Fruit fly (Drosophila melanogaster) whole organism, embryonic: ENCODE data around the gene CG17666.
A peak's percentile ranks its signal among the peaks of the same experiment; 100 is the strongest.

Experiments
- Antp ChIP-seq: fragments of 200-800 bp; sonication (Bioruptor generic); optimal IDR thresholded peaks from 3 replicates; lab custom pipeline; 2016; ENCODE audit warnings: missing biosample characterization, missing genetic modification characterization
- Atf3 ChIP-seq: fragments of 200-800 bp; sonication (Bioruptor generic); optimal IDR thresholded peaks from 3 replicates; lab custom pipeline; 2016; ENCODE audit warnings: missing biosample characterization, missing genetic modification characterization
- BEAF-32 ChIP-seq: fragments of 200-800 bp; sonication (Bioruptor generic); optimal IDR thresholded peaks from 3 replicates; lab custom pipeline; 2017; ENCODE audit warnings: missing biosample characterization, missing genetic modification characterization, mild to moderate bottlenecking, moderate library complexity, missing genetic modification reagents
- C15 ChIP-seq: fragments of 200-800 bp; sonication (Bioruptor generic); IDR thresholded peaks from 3 replicates; pipeline ENCODE4 v1.3.6; 2022; ENCODE audit warnings: missing biosample characterization, missing genetic modification characterization
- CG1024 ChIP-seq: fragments of 200-800 bp; sonication (Bioruptor generic); IDR thresholded peaks from 2 replicates; pipeline ENCODE4 v1.3.6; 2022; ENCODE audit warnings: missing biosample characterization, missing genetic modification characterization
- CG10267 ChIP-seq: fragments of 200-800 bp; sonication (Bioruptor generic); optimal IDR thresholded peaks from 2 replicates; lab custom pipeline; 2018; ENCODE audit warnings: missing biosample characterization, mild to moderate bottlenecking, missing genetic modification characterization, moderate library complexity
- CG10959 ChIP-seq: fragments of 200-800 bp; sonication (Bioruptor generic); IDR thresholded peaks from 2 replicates; pipeline ENCODE4 v1.3.6; 2022; ENCODE audit warnings: missing biosample characterization, missing genetic modification characterization
- CG12769 ChIP-seq: fragments of 200-800 bp; sonication (Bioruptor generic); optimal IDR thresholded peaks from 2 replicates; lab custom pipeline; 2019; ENCODE audit warnings: missing biosample characterization, mild to moderate bottlenecking, missing genetic modification characterization, moderate library complexity
- CG13624 ChIP-seq: fragments of 200-800 bp; sonication (Bioruptor generic); optimal IDR thresholded peaks from 2 replicates; lab custom pipeline; 2016; ENCODE audit warnings: missing biosample characterization, missing genetic modification characterization
- CG32767 ChIP-seq: fragments of 200-800 bp; sonication (Bioruptor generic); IDR thresholded peaks from 2 replicates; pipeline ENCODE4 v1.3.6; 2022; ENCODE audit warnings: missing biosample characterization, missing genetic modification characterization
- CG34224 ChIP-seq: fragments of 200-800 bp; sonication (Bioruptor generic); IDR thresholded peaks from 3 replicates; pipeline ENCODE4 v1.3.6; 2022; ENCODE audit warnings: missing biosample characterization, missing genetic modification characterization; ENCODE audit not compliant: partially characterized antibody
- CG4282 ChIP-seq: fragments of 200-800 bp; sonication (Bioruptor generic); optimal IDR thresholded peaks from 2 replicates; lab custom pipeline; 2016; ENCODE audit warnings: missing biosample characterization, missing genetic modification characterization
- CG6254 ChIP-seq: fragments of 200-800 bp; sonication (Bioruptor generic); optimal IDR thresholded peaks from 3 replicates; lab custom pipeline; 2017; ENCODE audit warnings: mild to moderate bottlenecking, missing biosample characterization, missing genetic modification reagents, missing genetic modification characterization
- CG6689 ChIP-seq: fragments of 200-800 bp; sonication (Bioruptor generic); IDR thresholded peaks from 2 replicates; pipeline ENCODE4 v1.3.6; 2022; ENCODE audit warnings: missing biosample characterization, missing genetic modification characterization
- CG6765 ChIP-seq: fragments of 200-800 bp; sonication (Bioruptor generic); optimal IDR thresholded peaks from 3 replicates; lab custom pipeline; 2017; ENCODE audit warnings: missing biosample characterization, mild to moderate bottlenecking, missing genetic modification characterization
- CG8388 ChIP-seq: fragments of 200-800 bp; sonication (Bioruptor generic); optimal IDR thresholded peaks from 2 replicates; lab custom pipeline; 2019; ENCODE audit warnings: missing biosample characterization, mild to moderate bottlenecking, missing genetic modification characterization, moderate library complexity
- CG9215 ChIP-seq: fragments of 200-800 bp; sonication (Bioruptor generic); IDR thresholded peaks from 2 replicates; pipeline ENCODE4 v1.3.6; 2022; ENCODE audit warnings: missing biosample characterization, missing genetic modification characterization
- CG9727 ChIP-seq: fragments of 200-800 bp; sonication (Bioruptor generic); optimal IDR thresholded peaks from 3 replicates; lab custom pipeline; 2017; ENCODE audit warnings: missing biosample characterization, mild to moderate bottlenecking, missing genetic modification characterization
- CHES-1-like ChIP-seq: fragments of 200-800 bp; sonication (Bioruptor generic); optimal IDR thresholded peaks from 2 replicates; lab custom pipeline; 2016; ENCODE audit warnings: missing biosample characterization, missing genetic modification characterization
- Doc2 ChIP-seq: fragments of 200-800 bp; sonication (Bioruptor generic); IDR thresholded peaks from 2 replicates; pipeline ENCODE4 v1.3.6; 2022; ENCODE audit warnings: missing biosample characterization, missing genetic modification characterization
- Doc3 ChIP-seq: fragments of 200-800 bp; sonication (Bioruptor generic); IDR thresholded peaks from 3 replicates; pipeline ENCODE4 v1.3.6; 2022; ENCODE audit warnings: missing biosample characterization, missing genetic modification characterization; ENCODE audit not compliant: partially characterized antibody
- H2.0 ChIP-seq: fragments of 200-800 bp; sonication (Bioruptor generic); IDR thresholded peaks from 2 replicates; pipeline ENCODE4 v1.3.6; 2022; ENCODE audit warnings: missing biosample characterization, missing genetic modification characterization
- HLH4C ChIP-seq: fragments of 200-800 bp; sonication (Bioruptor generic); IDR thresholded peaks from 3 replicates; pipeline ENCODE4 v1.3.6; 2022; ENCODE audit warnings: missing biosample characterization, missing genetic modification characterization; ENCODE audit not compliant: partially characterized antibody
- NC2α ChIP-seq: fragments of 200-800 bp; sonication (Bioruptor generic); optimal IDR thresholded peaks from 2 replicates; lab custom pipeline; 2016; ENCODE audit warnings: missing biosample characterization, missing genetic modification characterization
- Ptx1 ChIP-seq: fragments of 200-800 bp; sonication (Bioruptor generic); IDR thresholded peaks from 2 replicates; pipeline ENCODE4 v1.3.6; 2022; ENCODE audit warnings: missing biosample characterization, missing genetic modification characterization
- Sry-β ChIP-seq: fragments of 200-800 bp; sonication (Bioruptor generic); optimal IDR thresholded peaks from 2 replicates; lab custom pipeline; 2018; ENCODE audit warnings: missing biosample characterization, mild to moderate bottlenecking, missing genetic modification characterization, moderate library complexity
- az2 ChIP-seq: fragments of 200-800 bp; sonication (Bioruptor generic); optimal IDR thresholded peaks from 3 replicates; lab custom pipeline; 2016; ENCODE audit warnings: missing biosample characterization, missing genetic modification characterization
- bcd ChIP-seq: fragments of 200-800 bp; sonication (Bioruptor generic); optimal IDR thresholded peaks from 2 replicates; lab custom pipeline; 2017; ENCODE audit warnings: missing biosample characterization, mild to moderate bottlenecking, missing genetic modification characterization
- chn ChIP-seq: fragments of 200-800 bp; sonication (Bioruptor generic); optimal IDR thresholded peaks from 2 replicates; lab custom pipeline; 2016; ENCODE audit warnings: missing biosample characterization, missing genetic modification characterization
- da ChIP-seq: fragments of 200-800 bp; sonication (Bioruptor generic); optimal IDR thresholded peaks from 2 replicates; lab custom pipeline; 2016; ENCODE audit warnings: missing biosample characterization, missing genetic modification characterization
- dati ChIP-seq: fragments of 200-800 bp; sonication (Bioruptor generic); IDR thresholded peaks from 2 replicates; pipeline ENCODE4 v1.3.6; 2022; ENCODE audit warnings: missing biosample characterization, missing genetic modification characterization
- disco-r ChIP-seq: fragments of 200-800 bp; sonication (Bioruptor generic); optimal IDR thresholded peaks from 2 replicates; lab custom pipeline; 2016; ENCODE audit warnings: missing biosample characterization, missing genetic modification characterization
- dm ChIP-seq: fragments of 200-800 bp; sonication (Bioruptor generic); optimal IDR thresholded peaks from 3 replicates; lab custom pipeline; 2016; ENCODE audit warnings: missing biosample characterization, missing genetic modification characterization
- dmrt11E ChIP-seq: fragments of 200-800 bp; sonication (Bioruptor generic); optimal IDR thresholded peaks from 3 replicates; lab custom pipeline; 2018; ENCODE audit warnings: missing biosample characterization, mild to moderate bottlenecking, missing genetic modification characterization, moderate library complexity
- emc ChIP-seq: fragments of 200-800 bp; sonication (Bioruptor generic); optimal IDR thresholded peaks from 2 replicates; lab custom pipeline; 2016; ENCODE audit warnings: missing biosample characterization, missing genetic modification characterization
- esg ChIP-seq: fragments of 200-800 bp; sonication (Bioruptor generic); conservative IDR thresholded peaks from 2 replicates; pipeline ENCODE4 v1.3.6; 2022; ENCODE audit warnings: missing biosample characterization, missing genetic modification characterization
- fu2 ChIP-seq: fragments of 200-800 bp; sonication (Bioruptor generic); optimal IDR thresholded peaks from 2 replicates; lab custom pipeline; 2016; ENCODE audit warnings: missing biosample characterization, missing genetic modification characterization
- grau ChIP-seq: fragments of 200-800 bp; optimal IDR thresholded peaks from 3 replicates; lab custom pipeline; 2019; ENCODE audit warnings: missing biosample characterization, mild to moderate bottlenecking, missing genetic modification characterization, moderate library complexity
- h ChIP-seq: fragments of >200 bp; optimal IDR thresholded peaks from 2 replicates; lab custom pipeline; 2017
- ind ChIP-seq: fragments of 200-800 bp; sonication (Bioruptor generic); optimal IDR thresholded peaks from 3 replicates; lab custom pipeline; 2016; ENCODE audit warnings: missing biosample characterization, missing genetic modification characterization
- lbe ChIP-seq: fragments of 200-800 bp; sonication (Bioruptor generic); optimal IDR thresholded peaks from 2 replicates; lab custom pipeline; 2016; ENCODE audit warnings: missing biosample characterization, mild to moderate bottlenecking, missing genetic modification characterization
- otp ChIP-seq: fragments of 200-800 bp; sonication (Bioruptor generic); IDR thresholded peaks from 3 replicates; pipeline ENCODE4, ENCODE4 v1.3.6; 2022; ENCODE audit warnings: missing biosample characterization, missing genetic modification characterization
- sd ChIP-seq: fragments of 200-800 bp; sonication (Bioruptor generic); optimal IDR thresholded peaks from 3 replicates; lab custom pipeline; 2018; ENCODE audit warnings: missing biosample characterization, mild to moderate bottlenecking, missing genetic modification characterization, moderate library complexity
- seq ChIP-seq: fragments of 200-800 bp; sonication (Bioruptor generic); IDR thresholded peaks from 2 replicates; pipeline ENCODE4 v1.3.6; 2022; ENCODE audit warnings: missing biosample characterization, missing genetic modification characterization
- sim ChIP-seq: fragments of 200-800 bp; sonication (Bioruptor generic); IDR thresholded peaks from 2 replicates; pipeline ENCODE4 v1.3.6; 2022; ENCODE audit warnings: missing biosample characterization, missing genetic modification characterization
- slou ChIP-seq: fragments of 200-800 bp; sonication (Bioruptor generic); optimal IDR thresholded peaks from 3 replicates; lab custom pipeline; 2016; ENCODE audit warnings: missing biosample characterization, missing genetic modification characterization
- tio ChIP-seq: fragments of 200-800 bp; sonication (Bioruptor generic); optimal IDR thresholded peaks from 2 replicates; lab custom pipeline; 2017; ENCODE audit warnings: missing biosample characterization, missing genetic modification characterization, inconsistent platforms
- tna ChIP-seq: fragments of 200-800 bp; sonication (Bioruptor generic); IDR thresholded peaks from 2 replicates; pipeline ENCODE4 v1.3.6; 2022; ENCODE audit warnings: missing biosample characterization, missing genetic modification characterization; ENCODE audit not compliant: partially characterized antibody
- trh ChIP-seq: fragments of 200-800 bp; sonication (Bioruptor generic); optimal IDR thresholded peaks from 2 replicates; lab custom pipeline; 2016; ENCODE audit warnings: missing biosample characterization, missing genetic modification characterization
- wdn ChIP-seq: fragments of 200-800 bp; sonication (Bioruptor generic); IDR thresholded peaks from 2 replicates; pipeline ENCODE4 v1.3.6; 2022; ENCODE audit warnings: missing biosample characterization, missing genetic modification characterization
- wor ChIP-seq: fragments of 200-800 bp; sonication (Bioruptor generic); IDR thresholded peaks from 2 replicates; pipeline ENCODE4 v1.3.6; 2022; ENCODE audit warnings: missing biosample characterization, missing genetic modification characterization
- zfh1 ChIP-seq: fragments of 200-800 bp; sonication (Bioruptor generic); IDR thresholded peaks from 3 replicates; pipeline ENCODE4 v1.3.6; 2022; ENCODE audit warnings: missing biosample characterization, missing genetic modification characterization
- zfh2 ChIP-seq: fragments of 200-800 bp; sonication (Bioruptor generic); optimal IDR thresholded peaks from 2 replicates; lab custom pipeline; 2016; ENCODE audit warnings: missing biosample characterization, missing genetic modification characterization

The CG17666 gene

dm6 chr3L:12798795-12799311 lies 17.7 kb downstream of the CG17666 start (continued):
- TF ChIP-seq HLH4C (GFP tag; lab: Robert Waterston, UW) (no peak), otp (GFP tag; lab: Robert Waterston, UW) (no peak), CG13624 (GFP tag; lab: Kevin White, UChicago) (no peak), Atf3 (no peak), disco-r (GFP tag; lab: Kevin White, UChicago) (no peak), az2 (GFP tag; lab: Kevin White, UChicago) (no peak), CG6765 (GFP tag; lab: Kevin White, UChicago) (no peak), CG1024 (GFP tag; lab: Robert Waterston, UW) (no peak), lbe (GFP tag; lab: Kevin White, UChicago) (no peak), NC2α (GFP tag; lab: Kevin White, UChicago) (no peak), emc (no peak), h (lab: Kevin White, UChicago) (no peak), zfh1 (GFP tag; lab: Robert Waterston, UW) (no peak), dmrt11E (no peak), CHES-1-like (GFP tag; lab: Kevin White, UChicago) (no peak), trh (no peak), CG10959 (GFP tag; lab: Robert Waterston, UW) (no peak), tio (GFP tag; lab: Kevin White, UChicago) (no peak), sim (GFP tag; lab: Robert Waterston, UW) (no peak), C15 (GFP tag; lab: Robert Waterston, UW) (no peak), CG9727 (GFP tag; lab: Kevin White, UChicago) (peak; percentile 23), wor (GFP tag; lab: Robert Waterston, UW) (no peak), wdn (no peak), Doc3 (GFP tag; lab: Robert Waterston, UW) (no peak), esg (no peak), Doc2 (no peak), da (GFP tag; lab: Kevin White, UChicago) (no peak), CG10267 (no peak), tna (GFP tag; lab: Robert Waterston, UW) (no peak), ind (no peak), seq (GFP tag; lab: Robert Waterston, UW) (no peak), CG34224 (no peak), chn (GFP tag; lab: Kevin White, UChicago) (no peak), Ptx1 (GFP tag; lab: Robert Waterston, UW) (0 out of 2 replicates have a peak, but pooled peaks have one; percentile 17), CG6254 (GFP tag; lab: Kevin White, UChicago) (no peak), BEAF-32 (no peak), fu2 (GFP tag; lab: Kevin White, UChicago) (peak; percentile 0), CG8388 (GFP tag; lab: Kevin White, UChicago) (no peak), zfh2 (GFP tag; lab: Kevin White, UChicago) (no peak), Antp (GFP tag; lab: Kevin White, UChicago) (no peak), H2.0 (GFP tag; lab: Robert Waterston, UW) (no peak), CG6689 (GFP tag; lab: Robert Waterston, UW) (peak; percentile 29; the same call in 1 of the 2 replicates), sd (tag; lab: Kevin White, UChicago) (no peak), CG12769 (tag; lab: Kevin White, UChicago) (peak; percentile 54), bcd (GFP tag; lab: Kevin White, UChicago) (no peak), dati (GFP tag; lab: Robert Waterston, UW) (no peak), slou (GFP tag; lab: Kevin White, UChicago) (no peak), Sry-β (GFP tag; lab: Kevin White, UChicago) (no peak), CG4282 (GFP tag; lab: Kevin White, UChicago) (no peak), CG32767 (GFP tag; lab: Robert Waterston, UW) (no peak), CG9215 (GFP tag; lab: Robert Waterston, UW) (no peak), dm (no peak), grau (tag; lab: Kevin White, UChicago) (peak; percentile 20)
